Fruit fly (Drosophila melanogaster) whole organism, embryonic: ENCODE results near the gene Sem1.

Experiments
- ATbp ChIP-seq: fragments of 200-800 bp; sonication (Bioruptor generic); optimal IDR thresholded peaks from 2 replicates; lab custom pipeline; 2017; ENCODE audit warnings: missing biosample characterization, mild to moderate bottlenecking, missing genetic modification characterization, missing genetic modification reagents
- Adf1 ChIP-seq: fragments of 200-800 bp; sonication (Bioruptor generic); IDR thresholded peaks from 2 replicates; pipeline ENCODE4 v1.3.6; 2022; ENCODE audit warnings: missing biosample characterization, missing genetic modification characterization
- Asciz ChIP-seq: fragments of 200-800 bp; sonication (Bioruptor generic); optimal IDR thresholded peaks from 2 replicates; lab custom pipeline; 2017; ENCODE audit warnings: missing biosample characterization, mild to moderate bottlenecking, missing genetic modification characterization, missing genetic modification reagents
- Atf6 ChIP-seq: fragments of 200-800 bp; sonication (Bioruptor generic); IDR thresholded peaks from 2 replicates; pipeline ENCODE4 v1.3.6; 2022; ENCODE audit warnings: missing biosample characterization, missing genetic modification characterization
- CG11247 ChIP-seq: fragments of 200-800 bp; sonication (Bioruptor generic); IDR thresholded peaks from 2 replicates; pipeline ENCODE4 v1.3.6; 2022; ENCODE audit warnings: missing biosample characterization, missing genetic modification characterization
- CG11695 ChIP-seq: fragments of 200-800 bp; sonication (Bioruptor generic); IDR thresholded peaks from 3 replicates; pipeline ENCODE4 v1.3.6; 2022; ENCODE audit warnings: missing biosample characterization, missing genetic modification characterization
- CG15479 ChIP-seq: fragments of 200-800 bp; sonication (Bioruptor generic); optimal IDR thresholded peaks from 3 replicates; lab custom pipeline; 2019; ENCODE audit warnings: missing biosample characterization, mild to moderate bottlenecking, missing genetic modification characterization, moderate library complexity
- CG15696 ChIP-seq: fragments of 200-800 bp; sonication (Bioruptor generic); optimal IDR thresholded peaks from 2 replicates; lab custom pipeline; 2019; ENCODE audit warnings: missing biosample characterization, mild to moderate bottlenecking, missing genetic modification characterization, moderate library complexity
- CG16813 ChIP-seq: fragments of 200-800 bp; sonication (Bioruptor generic); IDR thresholded peaks from 3 replicates; pipeline ENCODE4 v1.3.6; 2022; ENCODE audit warnings: missing biosample characterization, missing genetic modification characterization; ENCODE audit not compliant: partially characterized antibody
- CG16815 ChIP-seq: fragments of 200-800 bp; sonication (Bioruptor generic); optimal IDR thresholded peaks from 3 replicates; lab custom pipeline; 2017; ENCODE audit warnings: missing biosample characterization, mild to moderate bottlenecking, missing genetic modification characterization
- CG17328 ChIP-seq: fragments of 200-800 bp; sonication (Bioruptor generic); IDR thresholded peaks from 2 replicates; pipeline ENCODE4 v1.3.6; 2022; ENCODE audit warnings: missing biosample characterization, missing genetic modification characterization
- CG2129 ChIP-seq: fragments of 200-800 bp; sonication (Bioruptor generic); IDR thresholded peaks from 2 replicates; pipeline ENCODE4 v1.3.6; 2022; ENCODE audit warnings: missing biosample characterization, missing genetic modification characterization; ENCODE audit not compliant: partially characterized antibody
- CG2678 ChIP-seq: fragments of 200-800 bp; sonication (Bioruptor generic); optimal IDR thresholded peaks from 3 replicates; lab custom pipeline; 2019; ENCODE audit warnings: missing biosample characterization, mild to moderate bottlenecking, missing genetic modification characterization, moderate library complexity
- CG2712 ChIP-seq: fragments of 200-800 bp; optimal IDR thresholded peaks from 3 replicates; lab custom pipeline; 2019; ENCODE audit warnings: missing biosample characterization, mild to moderate bottlenecking, missing genetic modification characterization, moderate library complexity
- CG30020 ChIP-seq: fragments of 200-800 bp; optimal IDR thresholded peaks from 2 replicates; lab custom pipeline; 2019; ENCODE audit warnings: missing biosample characterization, mild to moderate bottlenecking, missing genetic modification characterization, moderate library complexity
- CG3995 ChIP-seq: fragments of 200-800 bp; sonication (Bioruptor generic); optimal IDR thresholded peaks from 3 replicates; lab custom pipeline; 2016; ENCODE audit warnings: missing biosample characterization, missing genetic modification characterization
- CG6654 ChIP-seq: fragments of 200-800 bp; sonication (Bioruptor generic); optimal IDR thresholded peaks from 2 replicates; lab custom pipeline; 2017; ENCODE audit warnings: missing biosample characterization, mild to moderate bottlenecking, missing genetic modification characterization
- CG8478 ChIP-seq: fragments of >200 bp; optimal IDR thresholded peaks from 2 replicates; lab custom pipeline; 2018
- CTCF ChIP-seq: fragments of 200-800 bp; sonication (Bioruptor generic); optimal IDR thresholded peaks from 2 replicates; lab custom pipeline; 2017; ENCODE audit warnings: missing biosample characterization, mild to moderate bottlenecking, missing genetic modification characterization, moderate library complexity
- Dip2 ChIP-seq: fragments of 200-800 bp; sonication (Bioruptor generic); IDR thresholded peaks from 2 replicates; pipeline ENCODE4 v1.3.6; 2022; ENCODE audit warnings: missing biosample characterization, missing genetic modification characterization
- Dip3 ChIP-seq: fragments of 200-800 bp; sonication (Bioruptor generic); optimal IDR thresholded peaks from 3 replicates; lab custom pipeline; 2016; ENCODE audit warnings: missing biosample characterization, missing genetic modification characterization
- Dp ChIP-seq: fragments of 200-800 bp; sonication (Bioruptor generic); optimal IDR thresholded peaks from 2 replicates; lab custom pipeline; 2018; ENCODE audit warnings: missing biosample characterization, mild to moderate bottlenecking, missing genetic modification characterization, moderate library complexity
- Lhr ChIP-seq: fragments of 200-800 bp; sonication (Bioruptor generic); optimal IDR thresholded peaks from 3 replicates; lab custom pipeline; 2017; ENCODE audit warnings: mild to moderate bottlenecking, missing biosample characterization, missing genetic modification reagents, missing genetic modification characterization
- Med ChIP-seq: fragments of 200-800 bp; sonication (Bioruptor generic); peaks from one replicate; lab custom pipeline; 2016; ENCODE audit warnings: missing biosample characterization, missing genetic modification characterization, mild to moderate bottlenecking, inconsistent platforms, moderate library complexity
- Sry-β ChIP-seq: fragments of 200-800 bp; sonication (Bioruptor generic); optimal IDR thresholded peaks from 2 replicates; lab custom pipeline; 2018; ENCODE audit warnings: missing biosample characterization, mild to moderate bottlenecking, missing genetic modification characterization, moderate library complexity
- ara ChIP-seq: fragments of 200-800 bp; sonication (Bioruptor generic); IDR thresholded peaks from 2 replicates; pipeline ENCODE4 v1.3.6; 2022; ENCODE audit warnings: missing biosample characterization, missing genetic modification characterization
- bsh ChIP-seq, 2 experiments: fragments of 200-800 bp; sonication (Bioruptor generic); optimal IDR thresholded peaks; 2 replicates each; lab custom pipeline; 2017 to 2018; ENCODE audit warnings: mild to moderate bottlenecking in 2 of 2, missing biosample characterization in 2 of 2, missing genetic modification characterization in 2 of 2, moderate library complexity in 1 of 2
- btn ChIP-seq: fragments of 200-800 bp; sonication (Bioruptor generic); optimal IDR thresholded peaks from 2 replicates; lab custom pipeline; 2016; ENCODE audit warnings: missing biosample characterization, missing genetic modification characterization
- cato ChIP-seq: fragments of 200-800 bp; sonication (Bioruptor generic); optimal IDR thresholded peaks from 2 replicates; lab custom pipeline; 2016; ENCODE audit warnings: missing biosample characterization, missing genetic modification characterization, borderline replicate concordance
- cg ChIP-seq: fragments of 200-800 bp; sonication (Bioruptor generic); optimal IDR thresholded peaks from 3 replicates; lab custom pipeline; 2019; ENCODE audit warnings: missing biosample characterization, mild to moderate bottlenecking, missing genetic modification characterization, moderate library complexity
- chinmo ChIP-seq: fragments of 200-800 bp; sonication (Bioruptor generic); IDR thresholded peaks from 4 replicates; pipeline ENCODE4 v1.3.6; 2022; ENCODE audit warnings: missing biosample characterization, missing genetic modification characterization; ENCODE audit not compliant: partially characterized antibody
- dimm ChIP-seq: fragments of 200-800 bp; sonication (Bioruptor generic); IDR thresholded peaks from 2 replicates; pipeline ENCODE4 v1.3.6; 2022; ENCODE audit warnings: missing biosample characterization, missing genetic modification characterization
- disco-r ChIP-seq: fragments of 200-800 bp; sonication (Bioruptor generic); optimal IDR thresholded peaks from 2 replicates; lab custom pipeline; 2016; ENCODE audit warnings: missing biosample characterization, missing genetic modification characterization
- dpn ChIP-seq, 2 experiments: fragments of 200-800 bp; sonication (Bioruptor generic); optimal IDR thresholded peaks; 3 replicates each; lab custom pipeline; 2016; ENCODE audit warnings: missing biosample characterization in 2 of 2, missing genetic modification characterization in 2 of 2
- ems ChIP-seq: fragments of 200-800 bp; sonication (Bioruptor generic); optimal IDR thresholded peaks from 3 replicates; lab custom pipeline; 2016; ENCODE audit warnings: missing biosample characterization, missing genetic modification characterization
- esg ChIP-seq: fragments of 200-800 bp; sonication (Bioruptor generic); conservative IDR thresholded peaks from 2 replicates; pipeline ENCODE4 v1.3.6; 2022; ENCODE audit warnings: missing biosample characterization, missing genetic modification characterization
- fd96Cb ChIP-seq: fragments of 200-800 bp; sonication (Bioruptor generic); optimal IDR thresholded peaks from 2 replicates; lab custom pipeline; 2018; ENCODE audit warnings: missing biosample characterization, mild to moderate bottlenecking, missing genetic modification characterization, moderate library complexity
- hbn ChIP-seq: fragments of 200-800 bp; sonication (Bioruptor generic); IDR thresholded peaks from 2 replicates; pipeline ENCODE4 v1.3.6; 2022; ENCODE audit warnings: missing biosample characterization, missing genetic modification characterization; ENCODE audit not compliant: partially characterized antibody
- klu ChIP-seq: fragments of 200-800 bp; sonication (Bioruptor generic); IDR thresholded peaks from 2 replicates; pipeline ENCODE4 v1.3.6; 2022; ENCODE audit warnings: missing biosample characterization, missing genetic modification characterization
- knrl ChIP-seq: fragments of 200-800 bp; sonication (Bioruptor generic); IDR thresholded peaks from 3 replicates; pipeline ENCODE4 v1.3.6; 2022; ENCODE audit warnings: missing biosample characterization, missing genetic modification characterization; ENCODE audit not compliant: partially characterized antibody
- psq ChIP-seq: fragments of 200-800 bp; sonication (Bioruptor generic); optimal IDR thresholded peaks from 2 replicates; lab custom pipeline; 2017; ENCODE audit warnings: missing biosample characterization, missing genetic modification characterization
- ranshi ChIP-seq: fragments of 200-800 bp; sonication (Bioruptor generic); IDR thresholded peaks from 2 replicates; pipeline ENCODE4 v1.3.6; 2022; ENCODE audit warnings: missing biosample characterization, missing genetic modification characterization
- salm ChIP-seq: fragments of 200-800 bp; sonication (Bioruptor generic); optimal IDR thresholded peaks from 2 replicates; lab custom pipeline; 2018; ENCODE audit warnings: missing biosample characterization, mild to moderate bottlenecking, missing genetic modification characterization
- seq ChIP-seq: fragments of 200-800 bp; sonication (Bioruptor generic); IDR thresholded peaks from 2 replicates; pipeline ENCODE4 v1.3.6; 2022; ENCODE audit warnings: missing biosample characterization, missing genetic modification characterization
- stwl ChIP-seq: fragments of 200-800 bp; sonication (Bioruptor generic); optimal IDR thresholded peaks from 3 replicates; lab custom pipeline; 2018; ENCODE audit warnings: missing biosample characterization, mild to moderate bottlenecking, missing genetic modification characterization, moderate library complexity
- sug ChIP-seq: fragments of 200-800 bp; optimal IDR thresholded peaks from 2 replicates; lab custom pipeline; 2019; ENCODE audit warnings: missing biosample characterization, mild to moderate bottlenecking, missing genetic modification characterization, moderate library complexity
- tap ChIP-seq: fragments of 200-800 bp; optimal IDR thresholded peaks from 3 replicates; lab custom pipeline; 2019; ENCODE audit warnings: missing biosample characterization, mild to moderate bottlenecking, missing genetic modification characterization, moderate library complexity
- vfl ChIP-seq: fragments of 200-800 bp; sonication (Bioruptor generic); optimal IDR thresholded peaks from 2 replicates; lab custom pipeline; 2016; ENCODE audit warnings: missing biosample characterization, missing genetic modification characterization
- yki ChIP-seq: fragments of >200 bp; optimal IDR thresholded peaks from 3 replicates; lab custom pipeline; 2018
- zf30C ChIP-seq: fragments of 200-800 bp; sonication (Bioruptor generic); optimal IDR thresholded peaks from 3 replicates; lab custom pipeline; 2018; ENCODE audit warnings: missing biosample characterization, mild to moderate bottlenecking, missing genetic modification characterization

Sem1 gene

DNA sequence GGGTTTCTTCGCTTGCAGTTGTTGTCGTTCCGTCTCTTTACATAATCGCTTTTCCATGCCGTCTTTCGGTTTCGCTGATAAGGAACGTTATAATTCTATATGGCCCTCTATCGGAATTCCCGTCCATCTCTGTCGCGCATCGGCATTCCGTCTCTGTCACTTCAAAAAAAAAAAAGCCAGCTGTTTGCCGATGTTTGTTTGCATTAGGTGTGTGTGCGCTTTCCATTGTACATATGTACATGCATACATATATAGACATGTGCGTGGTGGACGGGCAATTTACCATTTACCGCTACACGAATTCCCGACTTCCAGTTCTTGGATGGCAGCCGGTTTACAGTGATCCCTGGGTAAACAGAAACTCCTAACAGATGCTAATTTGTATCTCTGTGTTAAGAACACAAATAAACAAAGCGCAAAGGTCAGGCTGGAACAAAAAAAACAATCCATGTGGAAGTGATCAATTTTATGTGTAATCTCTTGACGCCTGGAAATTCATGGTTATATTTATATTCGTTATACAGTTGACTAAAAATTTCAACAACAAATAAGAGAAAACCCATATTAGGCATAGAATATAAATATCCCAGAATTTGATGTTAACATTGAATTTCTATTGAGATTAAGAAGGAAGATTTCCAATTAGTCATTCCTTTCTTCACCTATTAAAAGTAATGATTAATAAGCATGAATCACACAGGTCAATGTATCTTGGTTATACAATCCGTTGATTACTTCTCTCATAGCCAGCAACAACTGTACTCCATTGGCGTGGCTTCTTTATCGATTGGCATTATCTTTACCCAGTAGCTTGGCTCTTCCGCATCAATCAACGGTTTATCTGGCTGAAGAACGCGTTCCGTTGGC, 20.5 kb upstream of the Sem1 start (continued):
- TF ChIP-seq Adf1 (GFP tag; lab: Robert Waterston, UW) (no peak), ranshi (peak; percentile 54; the same call in 1 of the 2 replicates), ATbp (peak; percentile 80), Lhr (peak; percentile 38), Sry-β (GFP tag; lab: Kevin White, UChicago) (no peak), CG3995 (GFP tag; lab: Kevin White, UChicago) (no peak), CG16815 (GFP tag; lab: Kevin White, UChicago) (no peak), salm (tag; lab: Kevin White, UChicago) (no peak), yki (no peak), CG30020 (tag; lab: Kevin White, UChicago) (no peak), seq (GFP tag; lab: Robert Waterston, UW) (peak; percentile 66), CG15696 (tag; lab: Kevin White, UChicago) (peak; percentile 69), stwl (tag; lab: Kevin White, UChicago) (no peak), psq (no peak), hbn (no peak), cato (no peak), Dip3 (GFP tag; lab: Kevin White, UChicago) (no peak), fd96Cb (tag; lab: Kevin White, UChicago) (no peak), dpn (GFP tag; optimal IDR thresholded peaks at IDR 0.05; lab: Kevin White, UChicago) (no peak), dimm (no peak), CG6654 (no peak), cg (GFP tag; lab: Kevin White, UChicago) (peak; percentile 35), CG11247 (GFP tag; lab: Robert Waterston, UW) (0 out of 2 replicates have a peak, but pooled peaks have one; percentile 12), bsh (GFP tag; optimal IDR thresholded peaks at IDR 0.05; lab: Kevin White, UChicago) (peak in 1 of 2 experiments; percentile 76), CG2129 (GFP tag; lab: Robert Waterston, UW) (no peak), CG11695 (GFP tag; lab: Robert Waterston, UW) (no peak), CG2712 (no peak), disco-r (GFP tag; lab: Kevin White, UChicago) (no peak), klu (no peak), ara (0 out of 2 replicates have a peak, but pooled peaks have one; percentile 39), esg (GFP tag; lab: Robert Waterston, UW) (no peak), zf30C (GFP tag; lab: Kevin White, UChicago) (no peak), Asciz (GFP tag; lab: Kevin White, UChicago) (no peak), CTCF (GFP tag; lab: Kevin White, UChicago) (no peak), Atf6 (GFP tag; lab: Robert Waterston, UW) (no peak), tap (tag; lab: Kevin White, UChicago) (no peak), CG8478 (lab: Kevin White, UChicago) (no peak), sug (tag; lab: Kevin White, UChicago) (no peak), CG16813 (GFP tag; lab: Robert Waterston, UW) (no peak), btn (no peak), vfl (GFP tag; lab: Kevin White, UChicago) (no peak), Med (peak; percentile 78), chinmo (GFP tag; lab: Robert Waterston, UW) (peak; percentile 85; the same call in 2 of the 4 replicates), Dip2 (no peak), Dp (GFP tag; lab: Kevin White, UChicago) (no peak), CG17328 (GFP tag; lab: Robert Waterston, UW) (peak; percentile 42; the same call in 1 of the 2 replicates), knrl (GFP tag; lab: Robert Waterston, UW) (no peak), CG15479 (GFP tag; lab: Kevin White, UChicago) (peak; percentile 31), CG2678 (tag; lab: Kevin White, UChicago) (peak; percentile 45), ems (GFP tag; lab: Kevin White, UChicago) (no peak)
